Worm (Caenorhabditis elegans) whole organism, L3 larva: ENCODE results near the gene adk-1.

Source experiments
- R02D3.7 ChIP-seq: fragments of 150-350 bp; optimal IDR thresholded peaks from 2 replicates; lab custom pipeline; 2014; ENCODE audit warnings: missing biosample characterization, missing genetic modification characterization
- elt-3 ChIP-seq, 3 experiments: fragments of 150-350 bp in 1 of 3; sonication (generic microtip) in 2 of 3; optimal IDR thresholded peaks; 2 replicates in 2 of 3; 4 replicates in 1 of 3; lab custom pipeline; 2014 to 2017; ENCODE audit warnings: missing biosample characterization in 3 of 3, missing genetic modification characterization in 3 of 3
- fkh-10 ChIP-seq: sonication (generic microtip); optimal IDR thresholded peaks from 2 replicates; lab custom pipeline; 2017; ENCODE audit warnings: missing biosample characterization, missing genetic modification reagents, missing genetic modification characterization
- nhr-25 ChIP-seq: sonication (generic microtip); optimal IDR thresholded peaks from 2 replicates; lab custom pipeline; 2017; ENCODE audit warnings: missing biosample characterization, missing genetic modification characterization
- nhr-77 ChIP-seq: fragments of 150-350 bp; optimal IDR thresholded peaks from 2 replicates; lab custom pipeline; 2014; ENCODE audit warnings: missing biosample characterization, missing genetic modification characterization
- skn-1 ChIP-seq: fragments of 150-350 bp; optimal IDR thresholded peaks from 2 replicates; lab custom pipeline; 2014; ENCODE audit warnings: missing biosample characterization, missing genetic modification characterization
- snpc-4 ChIP-seq: fragments of 150-350 bp; optimal IDR thresholded peaks from 2 replicates; lab custom pipeline; 2014; ENCODE audit warnings: missing biosample characterization, missing genetic modification characterization
- unc-39 ChIP-seq: sonication (generic microtip); optimal IDR thresholded peaks from 4 replicates; lab custom pipeline; 2017; ENCODE audit warnings: missing biosample characterization, missing genetic modification characterization
- ztf-11 ChIP-seq: fragments of 150-350 bp; optimal IDR thresholded peaks from 2 replicates; lab custom pipeline; 2014; ENCODE audit warnings: missing biosample characterization, missing genetic modification characterization

ce11 chrIV:11212978-11213377 is 2.3 kb upstream of the adk-1 start:
- TF ChIP-seq fkh-10 (GFP tag; lab: Kevin White, UChicago), result no peak
- no peak for TF ChIP-seq R02D3.7
- no peak for TF ChIP-seq unc-39 (tag; lab: Kevin White, UChicago)
- TF ChIP-seq elt-3 (tag; optimal IDR thresholded peaks at IDR 0.05; lab: Kevin White, UChicago), result no peak
- no peak for TF ChIP-seq ztf-11 (tag; lab: Kevin White, UChicago)
- TF ChIP-seq nhr-25 (tag; lab: Kevin White, UChicago), result no peak
- no peak for TF ChIP-seq snpc-4 (tag; lab: Kevin White, UChicago)
- TF ChIP-seq skn-1, result no peak
- TF ChIP-seq nhr-77 (tag; lab: Kevin White, UChicago), result no peak
